Worm (Caenorhabditis elegans) whole organism, L2 larva: Measurements from ENCODE around the gene fbxc-55.
"Not testable (repeated sequence)": the region's sequence is repeated elsewhere in the genome, so short reads cannot be mapped to it uniquely, and the experiment has no call there.

ENCODE experiments used
- C34F6.9 ChIP-seq: fragments of 150-350 bp; optimal IDR thresholded peaks from 2 replicates; lab custom pipeline; 2014; ENCODE audit warnings: missing biosample characterization, missing genetic modification characterization
- F13H6.1 ChIP-seq: sonication (generic microtip); optimal IDR thresholded peaks from 2 replicates; lab custom pipeline; 2016; ENCODE audit warnings: missing genetic modification characterization, missing compliant biosample characterization
- Y55F3AM.14 ChIP-seq: fragments of 200-800 bp; sonication (Bioruptor generic); optimal IDR thresholded peaks from 2 replicates; lab custom pipeline; 2018; ENCODE audit warnings: mild to moderate bottlenecking, missing genetic modification characterization, missing compliant biosample characterization
- ZK546.5 ChIP-seq: sonication (generic microtip); optimal IDR thresholded peaks from 2 replicates; lab custom pipeline; 2017; ENCODE audit warnings: missing biosample characterization, missing genetic modification characterization
- alr-1 ChIP-seq: fragments of 150-350 bp; optimal IDR thresholded peaks from 2 replicates; lab custom pipeline; 2014; ENCODE audit warnings: missing biosample characterization, missing genetic modification characterization
- aly-2 ChIP-seq: fragments of 150-350 bp; optimal IDR thresholded peaks from 2 replicates; lab custom pipeline; 2014; ENCODE audit warnings: missing biosample characterization, missing genetic modification characterization
- ama-1 ChIP-seq: fragments of 150-350 bp; optimal IDR thresholded peaks from 2 replicates; lab custom pipeline; 2018; ENCODE audit warnings: inconsistent platforms
- blmp-1 ChIP-seq: sonication (generic microtip); optimal IDR thresholded peaks from 2 replicates; lab custom pipeline; 2017; ENCODE audit warnings: missing genetic modification characterization, mild to moderate bottlenecking, missing compliant biosample characterization, antibody characterized with exemption, moderate library complexity; ENCODE audit not compliant: insufficient read depth
- ceh-16 ChIP-seq: fragments of 150-350 bp; optimal IDR thresholded peaks from 2 replicates; lab custom pipeline; 2014; ENCODE audit warnings: missing biosample characterization, missing genetic modification characterization
- ceh-82 ChIP-seq: fragments of 150-350 bp; optimal IDR thresholded peaks from 2 replicates; lab custom pipeline; 2014; ENCODE audit warnings: missing biosample characterization, missing genetic modification characterization
- crh-2 ChIP-seq: sonication (generic microtip); optimal IDR thresholded peaks from 2 replicates; lab custom pipeline; 2017; ENCODE audit warnings: missing biosample characterization, missing genetic modification characterization
- egl-27 ChIP-seq: sonication (generic microtip); optimal IDR thresholded peaks from 3 replicates; lab custom pipeline; 2017; ENCODE audit warnings: missing biosample characterization, missing genetic modification reagents, missing genetic modification characterization
- fos-1 ChIP-seq: fragments of 150-350 bp; optimal IDR thresholded peaks from 2 replicates; lab custom pipeline; 2014; ENCODE audit warnings: missing biosample characterization, missing genetic modification characterization
- gmeb-1 ChIP-seq: fragments of 150-350 bp; optimal IDR thresholded peaks from 2 replicates; lab custom pipeline; 2014; ENCODE audit warnings: missing biosample characterization, missing genetic modification characterization
- lin-13 ChIP-seq: fragments of 150-350 bp; optimal IDR thresholded peaks from 2 replicates; lab custom pipeline; 2014; ENCODE audit warnings: missing biosample characterization, missing genetic modification reagents, missing genetic modification characterization
- lin-39 ChIP-seq: fragments of 150-350 bp; optimal IDR thresholded peaks from 2 replicates; lab custom pipeline; 2014; ENCODE audit warnings: missing biosample characterization, missing genetic modification reagents, missing genetic modification characterization
- mab-5 ChIP-seq: fragments of 150-350 bp; optimal IDR thresholded peaks from 2 replicates; lab custom pipeline; 2014; ENCODE audit warnings: missing biosample characterization, missing genetic modification characterization
- mdl-1 ChIP-seq, 2 experiments: fragments of 150-350 bp in 1 of 2; sonication (generic microtip) in 1 of 2; optimal IDR thresholded peaks; 2 replicates each; lab custom pipeline; 2017; ENCODE audit warnings: missing biosample characterization in 2 of 2, missing genetic modification characterization in 2 of 2
- nhr-10 ChIP-seq: sonication (generic microtip); optimal IDR thresholded peaks from 2 replicates; lab custom pipeline; 2017; ENCODE audit warnings: missing biosample characterization, missing genetic modification characterization
- nhr-11 ChIP-seq: fragments of 150-350 bp; optimal IDR thresholded peaks from 2 replicates; lab custom pipeline; 2014; ENCODE audit warnings: missing biosample characterization, missing genetic modification characterization
- nhr-129 ChIP-seq: fragments of 150-350 bp; optimal IDR thresholded peaks from 2 replicates; lab custom pipeline; 2014; ENCODE audit warnings: missing biosample characterization, missing genetic modification characterization
- nhr-21 ChIP-seq: fragments of 150-350 bp; optimal IDR thresholded peaks from 2 replicates; lab custom pipeline; 2014; ENCODE audit warnings: missing biosample characterization, missing genetic modification characterization
- nhr-23 ChIP-seq: fragments of 150-350 bp; optimal IDR thresholded peaks from 2 replicates; lab custom pipeline; 2014; ENCODE audit warnings: missing biosample characterization, missing genetic modification reagents, missing genetic modification characterization
- nhr-237 ChIP-seq: fragments of 150-350 bp; optimal IDR thresholded peaks from 2 replicates; lab custom pipeline; 2014; ENCODE audit warnings: missing biosample characterization, missing genetic modification characterization
- nhr-25 ChIP-seq: fragments of 150-350 bp; sonication (generic microtip); optimal IDR thresholded peaks from 3 replicates; lab custom pipeline; 2014; ENCODE audit warnings: missing biosample characterization, missing genetic modification characterization
- nhr-6 ChIP-seq: fragments of 150-350 bp; optimal IDR thresholded peaks from 2 replicates; lab custom pipeline; 2014; ENCODE audit warnings: missing biosample characterization, missing genetic modification characterization
- peb-1 ChIP-seq: fragments of 150-350 bp; optimal IDR thresholded peaks from 2 replicates; lab custom pipeline; 2014; ENCODE audit warnings: missing biosample characterization, missing genetic modification characterization
- sem-4 ChIP-seq: fragments of 150-350 bp; optimal IDR thresholded peaks from 2 replicates; lab custom pipeline; 2014; ENCODE audit warnings: missing biosample characterization, missing genetic modification reagents, missing genetic modification characterization
- skn-1 ChIP-seq: sonication (generic microtip); optimal IDR thresholded peaks from 2 replicates; lab custom pipeline; 2017; ENCODE audit warnings: missing biosample characterization, missing genetic modification characterization
- sma-3 ChIP-seq: sonication (generic microtip); optimal IDR thresholded peaks from 2 replicates; lab custom pipeline; 2016; ENCODE audit warnings: missing genetic modification reagents, missing genetic modification characterization, missing compliant biosample characterization
- sma-9 ChIP-seq, 2 experiments: fragments of 150-350 bp in 1 of 2; sonication (generic microtip) in 1 of 2; optimal IDR thresholded peaks; 2 replicates each; lab custom pipeline; 2014 to 2016; ENCODE audit warnings: missing genetic modification characterization in 2 of 2, mild to moderate bottlenecking in 1 of 2, missing biosample characterization in 1 of 2, missing compliant biosample characterization in 1 of 2, missing genetic modification reagents in 1 of 2, moderate library complexity in 1 of 2
- unc-39 ChIP-seq: fragments of 150-350 bp; optimal IDR thresholded peaks from 2 replicates; lab custom pipeline; 2014; ENCODE audit warnings: missing biosample characterization, missing genetic modification characterization
- unc-55 ChIP-seq: fragments of 150-350 bp; sonication (generic microtip); optimal IDR thresholded peaks from 3 replicates; lab custom pipeline; 2014; ENCODE audit warnings: missing biosample characterization, missing genetic modification reagents, missing genetic modification characterization
- unc-62 ChIP-seq: fragments of 150-350 bp; optimal IDR thresholded peaks from 2 replicates; lab custom pipeline; 2014; ENCODE audit warnings: missing biosample characterization, missing genetic modification reagents, missing genetic modification characterization
- zag-1 ChIP-seq: fragments of 150-350 bp; optimal IDR thresholded peaks from 2 replicates; lab custom pipeline; 2014; ENCODE audit warnings: missing biosample characterization, missing genetic modification characterization
- ztf-1 ChIP-seq: fragments of 200-800 bp; sonication (Bioruptor generic); conservative IDR thresholded peaks from 2 replicates; pipeline ENCODE4 v1.3.6; 2022; ENCODE audit warnings: missing genetic modification characterization, missing compliant biosample characterization
- ztf-4 ChIP-seq: fragments of 150-350 bp; optimal IDR thresholded peaks from 2 replicates; lab custom pipeline; 2014; ENCODE audit warnings: missing biosample characterization, missing genetic modification characterization

Gene fbxc-55

DNA sequence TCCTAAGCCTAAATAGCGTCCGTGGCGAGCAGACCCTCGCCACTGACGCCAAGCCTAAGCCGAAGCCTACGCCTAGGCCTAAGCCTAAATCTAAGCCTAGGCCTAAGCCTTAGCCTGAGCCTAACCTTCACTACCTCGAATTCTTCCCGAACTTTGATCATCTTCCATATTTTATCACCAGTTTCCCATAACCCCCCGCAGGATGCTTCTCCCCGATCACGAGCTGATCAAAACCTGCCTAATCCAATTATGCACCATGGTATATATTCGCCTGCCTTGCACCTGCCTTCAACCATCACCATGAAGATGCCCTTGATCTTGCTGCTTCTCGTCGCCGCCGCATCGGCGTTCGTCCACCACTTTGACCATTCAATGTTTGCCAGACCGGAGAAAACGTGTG is 43.2 kb downstream of the fbxc-55 start, which contains the start of gene ins-31:
ins-31 (plus strand) TSS at position 301 of the 400 bp plus-strand sequence.
- not testable (repeated sequence) for TF ChIP-seq sma-9 (GFP tag; optimal IDR thresholded peaks at IDR 0.05; lab: Kevin White, UChicago); sma-9 (tag; optimal IDR thresholded peaks at IDR 0.05; lab: Kevin White, UChicago); nhr-6 (tag; lab: Kevin White, UChicago); ztf-4 (tag; lab: Kevin White, UChicago)

ce11 chrII:3126341-3126740 is 43.6 kb downstream of the fbxc-55 start, which contains the start of gene ins-19:
Gene ins-19 (minus strand): TSS chrII:3126441.
- TF ChIP-seq peb-1 (tag; lab: Kevin White, UChicago) (no peak), blmp-1 (tag; lab: Kevin White, UChicago) (no peak), F13H6.1 (tag; lab: Kevin White, UChicago) (no peak), nhr-237 (tag; lab: Kevin White, UChicago) (no peak), mab-5 (tag; lab: Kevin White, UChicago) (no peak), lin-13 (GFP tag; lab: Kevin White, UChicago) (no peak), lin-39 (tag; lab: Kevin White, UChicago) (no peak), Y55F3AM.14 (GFP tag; lab: Kevin White, UChicago) (no peak), nhr-10 (tag; lab: Kevin White, UChicago) (no peak), sem-4 (no peak), ama-1 (lab: Kevin White, UChicago) (no peak), aly-2 (tag; lab: Kevin White, UChicago) (no peak), nhr-11 (no peak), unc-62 (no peak), ceh-82 (tag; lab: Kevin White, UChicago) (no peak), ztf-1 (GFP tag; lab: Robert Waterston, UW) (no peak), nhr-6 (tag; lab: Kevin White, UChicago) (no peak), nhr-23 (tag; lab: Kevin White, UChicago) (no peak)

- TF ChIP-seq zag-1 (tag; lab: Kevin White, UChicago): no peak
- TF ChIP-seq ztf-4 (tag; lab: Kevin White, UChicago): no peak
- no peak for TF ChIP-seq fos-1
- no peak for TF ChIP-seq ama-1 (lab: Kevin White, UChicago)
- TF ChIP-seq blmp-1 (tag; lab: Kevin White, UChicago): no peak
- no peak for TF ChIP-seq ceh-16 (tag; lab: Kevin White, UChicago)
- no peak for TF ChIP-seq egl-27 (tag; lab: Kevin White, UChicago)
- no peak for TF ChIP-seq sma-3 (GFP tag; lab: Kevin White, UChicago)
- TF ChIP-seq alr-1: no peak
- no peak for TF ChIP-seq ZK546.5
- TF ChIP-seq nhr-25 (tag; lab: Kevin White, UChicago): no peak
- TF ChIP-seq lin-39 (tag; lab: Kevin White, UChicago): no peak
These were observed 46.8 kb downstream of the fbxc-55 start, which contains the start of gene srh-71 for ce11 chrII:3123206-3123605. Gene srh-71 (plus strand): TSS chrII:3123506.

DNA sequence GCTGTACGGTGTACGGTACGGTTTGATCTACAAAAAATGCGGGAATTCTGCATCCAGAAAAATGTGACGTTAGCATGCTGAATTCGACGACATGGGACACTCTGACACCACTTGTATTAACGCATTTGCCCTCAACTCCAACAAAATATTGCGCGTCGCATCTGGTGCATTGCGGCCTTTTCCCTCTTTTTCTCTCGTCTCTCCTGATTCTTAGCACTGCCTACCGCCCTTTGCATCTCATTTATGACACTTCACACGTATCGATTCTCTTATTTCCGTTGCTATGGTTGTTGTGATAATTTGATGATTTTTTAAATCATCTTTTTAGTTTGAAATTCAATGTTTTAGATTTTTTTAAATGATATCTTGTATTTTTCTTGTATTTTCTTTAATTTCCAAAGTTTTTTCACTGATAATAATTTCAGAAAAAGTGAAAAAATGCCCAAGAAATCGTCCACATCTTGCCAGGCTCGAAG is 51.0 kb downstream of the fbxc-55 start, which contains the start of gene T10D4.6:
T10D4.6 (plus strand) TSS at position 426 of the 476 bp plus-strand sequence.
- TF ChIP-seq skn-1 (tag; lab: Kevin White, UChicago) (no peak), mdl-1 (tag; optimal IDR thresholded peaks at IDR 0.05; lab: Kevin White, UChicago) (no peak), nhr-129 (tag; lab: Kevin White, UChicago) (peak; percentile 25), unc-39 (tag; lab: Kevin White, UChicago) (no peak), C34F6.9 (tag; lab: Kevin White, UChicago) (peak; percentile 72), gmeb-1 (tag; lab: Kevin White, UChicago) (no peak), crh-2 (tag; lab: Kevin White, UChicago) (peak; percentile 30), nhr-21 (tag; lab: Kevin White, UChicago) (no peak), F13H6.1 (tag; lab: Kevin White, UChicago) (no peak), unc-55 (peak; percentile 28)
